Worm (Caenorhabditis elegans): Measurements from ENCODE around the gene K03A11.1.

ce11 chrX:13082326-13082725 is 30.8 kb downstream of the K03A11.1 start, which contains the start of gene str-10:
- TF ChIP-seq unc-120 (tag; optimal IDR thresholded peaks at IDR 0.05; ENCODE audit: poor library complexity, severe bottlenecking) (no peak), ztf-11 (tag; optimal IDR thresholded peaks at IDR 0.05) (no peak), mls-2 (tag; optimal IDR thresholded peaks at IDR 0.05) (no peak), elt-3 (tag; optimal IDR thresholded peaks at IDR 0.05) (no peak), mep-1 (tag; optimal IDR thresholded peaks at IDR 0.05) (no peak), nhr-237 (tag; optimal IDR thresholded peaks at IDR 0.05) (no peak), unc-62 (GFP tag; optimal IDR thresholded peaks at IDR 0.05) (no peak), snpc-4 (tag; optimal IDR thresholded peaks at IDR 0.05) (no peak)
